Worm (Caenorhabditis elegans) whole organism, L1 larva: ENCODE measurements around the gene aagr-1.

Experiments used
- Y116A8C.19 ChIP-seq: sonication (generic microtip); optimal IDR thresholded peaks from 2 replicates; lab custom pipeline; 2016; ENCODE audit warnings: missing compliant biosample characterization, missing genetic modification characterization, borderline replicate concordance
- ama-1 ChIP-seq: fragments of 150-350 bp; optimal IDR thresholded peaks from 2 replicates; lab custom pipeline; 2014
- ceh-88 ChIP-seq: fragments of 200-800 bp; sonication (Bioruptor generic); IDR thresholded peaks from 2 replicates; pipeline ENCODE4 v1.3.6; 2022; ENCODE audit warnings: missing genetic modification characterization, missing compliant biosample characterization
- grh-1 ChIP-seq: fragments of 200-800 bp; sonication (Bioruptor generic); IDR thresholded peaks from 2 replicates; pipeline ENCODE4 v1.3.6; 2022; ENCODE audit warnings: missing genetic modification reagents, missing genetic modification characterization, missing compliant biosample characterization
- lir-3 ChIP-seq: sonication (generic microtip); optimal IDR thresholded peaks from 2 replicates; lab custom pipeline; 2016; ENCODE audit warnings: mild to moderate bottlenecking, missing genetic modification characterization, moderate library complexity, missing compliant biosample characterization; ENCODE audit not compliant: poor library complexity
- mep-1 ChIP-seq: fragments of 150-350 bp; optimal IDR thresholded peaks from 2 replicates; lab custom pipeline; 2014; ENCODE audit warnings: missing biosample characterization, missing genetic modification characterization
- nhr-12 ChIP-seq: sonication (generic microtip); optimal IDR thresholded peaks from 2 replicates; lab custom pipeline; 2017; ENCODE audit warnings: missing biosample characterization, missing genetic modification characterization
- nhr-19 ChIP-seq: fragments of 200-800 bp; sonication (Bioruptor generic); conservative IDR thresholded peaks from 2 replicates; pipeline ENCODE4 v1.3.6; 2022; ENCODE audit warnings: missing genetic modification characterization, missing compliant biosample characterization
- snpc-4 ChIP-seq: fragments of 150-350 bp; optimal IDR thresholded peaks from 2 replicates; lab custom pipeline; 2014; ENCODE audit warnings: missing biosample characterization, missing genetic modification characterization
- unc-98 ChIP-seq: fragments of 200-800 bp; sonication (Bioruptor generic); IDR thresholded peaks from 2 replicates; pipeline ENCODE4 v1.3.6; 2022; ENCODE audit warnings: missing genetic modification characterization, missing compliant biosample characterization
- vab-15 ChIP-seq: sonication (generic microtip); optimal IDR thresholded peaks from 2 replicates; lab custom pipeline; 2017; ENCODE audit warnings: missing genotype, mild to moderate bottlenecking, missing genetic modification characterization, missing compliant biosample characterization
- zag-1 ChIP-seq: fragments of 150-350 bp; optimal IDR thresholded peaks from 2 replicates; lab custom pipeline; 2014; ENCODE audit warnings: missing biosample characterization, missing genetic modification characterization

aagr-1 gene

ce11 chrIV:8420961-8421360 is 54.6 kb downstream of the aagr-1 start, which contains the start of gene M116.5:
Gene M116.5 (minus strand): TSS chrIV:8421061.
- TF ChIP-seq ceh-88 (GFP tag; lab: Robert Waterston, UW) (no peak), snpc-4 (no peak), lir-3 (tag; lab: Kevin White, UChicago) (no peak), nhr-12 (tag; lab: Kevin White, UChicago) (no peak), zag-1 (tag; lab: Kevin White, UChicago) (no peak), Y116A8C.19 (tag; lab: Kevin White, UChicago) (no peak), ama-1 (no peak), nhr-19 (GFP tag; lab: Robert Waterston, UW) (no peak), mep-1 (tag; lab: Kevin White, UChicago) (no peak), unc-98 (GFP tag; lab: Robert Waterston, UW) (no peak), grh-1 (GFP tag; lab: Robert Waterston, UW) (no peak), vab-15 (tag; lab: Kevin White, UChicago) (no peak)
